Worm (Caenorhabditis elegans) whole organism, L4/young adult: ENCODE data around the gene T11F9.1.
"Not testable (repeated sequence)": the region's sequence is repeated elsewhere in the genome, so short reads cannot be mapped to it uniquely, and the experiment has no call there.

ENCODE experiments used
- dao-5 ChIP-seq: sonication (generic microtip); optimal IDR thresholded peaks from 2 replicates; lab custom pipeline; 2016; ENCODE audit warnings: missing genotype, missing genetic modification characterization, moderate library complexity, missing compliant biosample characterization
- him-1 ChIP-seq: sonication (generic microtip); optimal IDR thresholded peaks from 2 replicates; lab custom pipeline; 2016; ENCODE audit warnings: missing genotype, missing genetic modification reagents, missing genetic modification characterization, missing compliant biosample characterization

ce11 chrV:11475638-11476037, 16.3 kb downstream of the T11F9.1 start, which contains the start of gene T11F9.7:
- not testable (repeated sequence) for TF ChIP-seq him-1 (tag; lab: Kevin White, UChicago); dao-5
